Fruit fly (Drosophila melanogaster): Measurements from ENCODE around the gene CG7730.

Gene CG7730

DNA sequence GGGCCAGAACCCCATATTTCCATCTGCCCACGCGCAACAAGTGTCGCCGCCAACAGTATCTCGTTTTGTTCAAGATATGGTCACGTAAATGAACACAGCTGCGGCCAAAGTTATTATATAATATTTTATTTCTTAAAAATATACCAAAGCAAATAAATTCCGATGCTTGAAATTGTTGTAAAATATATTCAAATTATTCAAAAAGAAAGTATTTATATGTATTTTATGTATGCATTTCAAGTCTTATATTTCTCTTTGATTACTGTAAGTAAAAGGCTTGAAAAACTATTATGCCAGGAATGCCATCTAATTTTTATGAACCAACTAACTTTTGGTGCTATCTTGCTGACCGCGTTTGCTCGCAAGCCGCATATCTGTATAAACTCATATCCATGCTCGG, 38.1 kb upstream of the CG7730 start (continued):
- TF ChIP-seq gcm (GFP tag; optimal IDR thresholded peaks at IDR 0.05) (peak; percentile 38), otp (GFP tag; IDR thresholded peaks at IDR 0.05) (no peak), CG11723 (GFP tag; optimal IDR thresholded peaks at IDR 0.05) (no peak), CG7745 (tag; optimal IDR thresholded peaks at IDR 0.05) (no peak), CG7357 (GFP tag; IDR thresholded peaks at IDR 0.05) (no peak), Stat92E (GFP tag; optimal IDR thresholded peaks at IDR 0.05) (peak in 1 of 3 experiments; percentile 30), E2f1 (GFP tag; IDR thresholded peaks at IDR 0.05) (peak; percentile 18; the same call in 1 of the 2 replicates), tup (GFP tag; optimal IDR thresholded peaks at IDR 0.05) (no peak), luna (GFP tag; optimal IDR thresholded peaks at IDR 0.05) (no peak), bbx (GFP tag; IDR thresholded peaks at IDR 0.05; ENCODE audit: partially characterized antibody) (no peak), CG9437 (GFP tag; optimal IDR thresholded peaks at IDR 0.05) (peak; percentile 60), CG10366 (GFP tag; IDR thresholded peaks at IDR 0.05) (no peak), unc-4 (GFP tag; IDR thresholded peaks at IDR 0.05; ENCODE audit: partially characterized antibody) (no peak), tgo (GFP tag; IDR thresholded peaks at IDR 0.05) (no peak), CG3407 (GFP tag; optimal IDR thresholded peaks at IDR 0.05) (no peak), dysf (GFP tag; IDR thresholded peaks at IDR 0.05) (peak; percentile 62; the same call in 2 of the 3 replicates), seq (GFP tag; IDR thresholded peaks at IDR 0.05) (no peak), zen (tag; optimal IDR thresholded peaks at IDR 0.05) (no peak), Ptx1 (GFP tag; IDR thresholded peaks at IDR 0.05) (peak; percentile 45), CG17186 (GFP tag; optimal IDR thresholded peaks at IDR 0.05) (no peak), BEAF-32 (GFP tag; optimal IDR thresholded peaks at IDR 0.05) (no peak), p53 (GFP tag; optimal IDR thresholded peaks at IDR 0.05) (no peak), dm (GFP tag; optimal IDR thresholded peaks at IDR 0.05) (no peak), CoRest (tag; optimal IDR thresholded peaks at IDR 0.05) (no peak), sug (tag; optimal IDR thresholded peaks at IDR 0.05) (peak; percentile 24), da (GFP tag; optimal IDR thresholded peaks at IDR 0.05) (no peak), CG34422 (GFP tag; IDR thresholded peaks at IDR 0.05) (no peak), CG9727 (GFP tag; optimal IDR thresholded peaks at IDR 0.05) (peak; percentile 39), danr (GFP tag; IDR thresholded peaks at IDR 0.05) (no peak), CG11247 (GFP tag; IDR thresholded peaks at IDR 0.05) (no peak), CG9817 (tag; optimal IDR thresholded peaks at IDR 0.05) (peak; percentile 10), Xbp1 (GFP tag; optimal IDR thresholded peaks at IDR 0.05) (no peak), CG11085 (GFP tag; IDR thresholded peaks at IDR 0.05) (no peak), Sox100B (GFP tag; optimal IDR thresholded peaks at IDR 0.05) (no peak), nmo (GFP tag; optimal IDR thresholded peaks at IDR 0.05) (peak; percentile 48), CG8388 (GFP tag; optimal IDR thresholded peaks at IDR 0.05) (peak; percentile 13), fd102C (GFP tag; optimal IDR thresholded peaks at IDR 0.05) (no peak), CG17568 (GFP tag; optimal IDR thresholded peaks at IDR 0.05) (no peak), slbo (GFP tag; IDR thresholded peaks at IDR 0.05) (peak; percentile 45; the same call in 1 of the 2 replicates), ato (GFP tag; IDR thresholded peaks at IDR 0.05; ENCODE audit: partially characterized antibody) (no peak), CG1602 (GFP tag; optimal IDR thresholded peaks at IDR 0.05) (no peak), Oaz (GFP tag; IDR thresholded peaks at IDR 0.05) (no peak), CG18476 (GFP tag; optimal IDR thresholded peaks at IDR 0.05) (no peak), CG33213 (GFP tag; optimal IDR thresholded peaks at IDR 0.05) (no peak), gcm2 (GFP tag; optimal IDR thresholded peaks at IDR 0.05) (no peak), CG3163 (GFP tag; optimal IDR thresholded peaks at IDR 0.05) (no peak), YL-1 (GFP tag; optimal IDR thresholded peaks at IDR 0.05) (no peak), ara (GFP tag; IDR thresholded peaks at IDR 0.05) (no peak), H2.0 (GFP tag; IDR thresholded peaks at IDR 0.05) (no peak), CG14014 (GFP tag; IDR thresholded peaks at IDR 0.05) (peak; percentile 36; the same call in 1 of the 2 replicates), CG2712 (tag; optimal IDR thresholded peaks at IDR 0.05) (peak; percentile 66)
